Fruit fly (Drosophila melanogaster) whole organism, prepupa: ENCODE data around the gene CG12099.

Source experiments
- CG10631 ChIP-seq: fragments of 200-800 bp; sonication (Bioruptor generic); optimal IDR thresholded peaks from 2 replicates; lab custom pipeline; 2016; ENCODE audit warnings: missing biosample characterization, missing genetic modification characterization
- CG11294 ChIP-seq: fragments of 200-800 bp; sonication (Bioruptor generic); IDR thresholded peaks from 2 replicates; pipeline ENCODE4 v1.3.6; 2022; ENCODE audit warnings: missing biosample characterization, missing genetic modification characterization
- CG11762 ChIP-seq: fragments of 200-800 bp; sonication (Bioruptor generic); optimal IDR thresholded peaks from 3 replicates; lab custom pipeline; 2016; ENCODE audit warnings: missing biosample characterization, missing genetic modification characterization; ENCODE audit not compliant: insufficient read depth
- CG11902 ChIP-seq: fragments of 200-800 bp; sonication (Bioruptor generic); optimal IDR thresholded peaks from 3 replicates; lab custom pipeline; 2016; ENCODE audit warnings: missing biosample characterization, missing genetic modification characterization
- CG15336 ChIP-seq: fragments of 200-800 bp; sonication (Bioruptor generic); IDR thresholded peaks from 2 replicates; pipeline ENCODE4 v1.3.6; 2022; ENCODE audit warnings: missing biosample characterization, missing genetic modification characterization
- CG1621 ChIP-seq: fragments of 200-800 bp; sonication (Bioruptor generic); optimal IDR thresholded peaks from 3 replicates; lab custom pipeline; 2018; ENCODE audit warnings: missing biosample characterization, mild to moderate bottlenecking, missing genetic modification characterization
- CG16779 ChIP-seq: fragments of 200-800 bp; sonication (Bioruptor generic); optimal IDR thresholded peaks from 3 replicates; lab custom pipeline; 2017; ENCODE audit warnings: missing biosample characterization, mild to moderate bottlenecking, missing genetic modification characterization
- CG3032 ChIP-seq: fragments of 200-800 bp; optimal IDR thresholded peaks from 2 replicates; lab custom pipeline; 2019; ENCODE audit warnings: missing biosample characterization, mild to moderate bottlenecking, missing genetic modification characterization, moderate library complexity
- CG32006 ChIP-seq: fragments of 200-800 bp; sonication (Bioruptor generic); optimal IDR thresholded peaks from 3 replicates; lab custom pipeline; 2017; ENCODE audit warnings: missing biosample characterization, mild to moderate bottlenecking, missing genetic modification characterization
- CG34406 ChIP-seq: fragments of 200-800 bp; sonication (Bioruptor generic); optimal IDR thresholded peaks from 3 replicates; lab custom pipeline; 2016; ENCODE audit warnings: missing biosample characterization, missing genetic modification characterization
- CG3919 ChIP-seq: fragments of 200-800 bp; sonication (Bioruptor generic); optimal IDR thresholded peaks from 3 replicates; lab custom pipeline; 2016; ENCODE audit warnings: missing biosample characterization, missing genetic modification characterization
- CG4318 ChIP-seq: fragments of 200-800 bp; sonication (Bioruptor generic); optimal IDR thresholded peaks from 3 replicates; lab custom pipeline; 2017; ENCODE audit warnings: missing biosample characterization, mild to moderate bottlenecking, missing genetic modification characterization
- CG6163 ChIP-seq: fragments of 200-800 bp; sonication (Bioruptor generic); IDR thresholded peaks from 3 replicates; pipeline ENCODE4 v1.3.6; 2022; ENCODE audit warnings: missing biosample characterization, missing genetic modification characterization
- CG6276 ChIP-seq: fragments of 200-800 bp; sonication (Bioruptor generic); optimal IDR thresholded peaks from 2 replicates; lab custom pipeline; 2017; ENCODE audit warnings: missing biosample characterization, mild to moderate bottlenecking, missing genetic modification characterization
- CG6792 ChIP-seq: fragments of 200-800 bp; sonication (Bioruptor generic); optimal IDR thresholded peaks from 3 replicates; lab custom pipeline; 2016; ENCODE audit warnings: missing biosample characterization, missing genetic modification characterization
- CG6808 ChIP-seq: fragments of 200-800 bp; sonication (Bioruptor generic); optimal IDR thresholded peaks from 3 replicates; lab custom pipeline; 2017; ENCODE audit warnings: missing biosample characterization, missing genetic modification characterization, mild to moderate bottlenecking, moderate library complexity, missing genetic modification reagents
- CG8119 ChIP-seq: fragments of 200-800 bp; sonication (Bioruptor generic); IDR thresholded peaks from 3 replicates; pipeline ENCODE4 v1.3.6; 2022; ENCODE audit warnings: missing biosample characterization, missing genetic modification characterization
- CG8319 ChIP-seq: fragments of 200-800 bp; sonication (Bioruptor generic); optimal IDR thresholded peaks from 3 replicates; lab custom pipeline; 2016; ENCODE audit warnings: missing biosample characterization, missing genetic modification characterization
- CG9139 ChIP-seq: fragments of 200-800 bp; sonication (Bioruptor generic); optimal IDR thresholded peaks from 3 replicates; lab custom pipeline; 2017; ENCODE audit warnings: missing biosample characterization, mild to moderate bottlenecking, missing genetic modification characterization
- Eip75B ChIP-seq: fragments of 200-800 bp; sonication (Bioruptor generic); optimal IDR thresholded peaks from 3 replicates; lab custom pipeline; 2016; ENCODE audit warnings: missing biosample characterization, missing genetic modification characterization
- Eip78C ChIP-seq: fragments of 200-800 bp; sonication (Bioruptor generic); peaks from one replicate; lab custom pipeline; 2016; ENCODE audit warnings: missing biosample characterization, missing genetic modification characterization
- Eip93F ChIP-seq: fragments of 200-800 bp; sonication (Bioruptor generic); optimal IDR thresholded peaks from 2 replicates; lab custom pipeline; 2016; ENCODE audit warnings: missing biosample characterization, mild to moderate bottlenecking, missing genetic modification characterization
- Gug ChIP-seq: fragments of 200-800 bp; sonication (Bioruptor generic); IDR thresholded peaks from 2 replicates; pipeline ENCODE4 v1.3.6; 2022; ENCODE audit warnings: missing biosample characterization, missing genetic modification characterization
- Hr38 ChIP-seq: sonication (Bioruptor generic); optimal IDR thresholded peaks from 2 replicates; lab custom pipeline; 2016; ENCODE audit warnings: missing biosample characterization, missing genetic modification characterization
- Hr39 ChIP-seq: fragments of 200-800 bp; sonication (Bioruptor generic); optimal IDR thresholded peaks from 2 replicates; lab custom pipeline; 2016; ENCODE audit warnings: missing biosample characterization, missing genetic modification characterization
- Hr4 ChIP-seq: fragments of 200-800 bp; sonication (Bioruptor generic); optimal IDR thresholded peaks from 3 replicates; lab custom pipeline; 2016; ENCODE audit warnings: missing biosample characterization, missing genetic modification characterization
- Lpt ChIP-seq: fragments of 200-800 bp; sonication (Bioruptor generic); optimal IDR thresholded peaks from 3 replicates; lab custom pipeline; 2016; ENCODE audit warnings: missing biosample characterization, missing genetic modification characterization
- Met ChIP-seq: fragments of 200-800 bp; sonication (Bioruptor generic); optimal IDR thresholded peaks from 3 replicates; lab custom pipeline; 2016; ENCODE audit warnings: missing biosample characterization, missing genetic modification characterization
- OdsH ChIP-seq: fragments of 200-800 bp; sonication (Bioruptor generic); optimal IDR thresholded peaks from 3 replicates; lab custom pipeline; 2016; ENCODE audit warnings: missing biosample characterization, missing genetic modification characterization
- Smox ChIP-seq: fragments of 200-800 bp; sonication (Bioruptor generic); optimal IDR thresholded peaks from 3 replicates; lab custom pipeline; 2016; ENCODE audit warnings: missing biosample characterization, missing genetic modification characterization
- Sox102F ChIP-seq: fragments of 200-800 bp; sonication (Bioruptor generic); optimal IDR thresholded peaks from 2 replicates; lab custom pipeline; 2016; ENCODE audit warnings: missing biosample characterization, mild to moderate bottlenecking, missing genetic modification characterization
- Sox14 ChIP-seq: fragments of 200-800 bp; sonication (Bioruptor generic); optimal IDR thresholded peaks from 3 replicates; lab custom pipeline; 2016; ENCODE audit warnings: missing biosample characterization, missing genetic modification characterization
- Sox15 ChIP-seq: fragments of 200-800 bp; sonication (Bioruptor generic); optimal IDR thresholded peaks from 3 replicates; lab custom pipeline; 2016; ENCODE audit warnings: missing biosample characterization, missing genetic modification characterization
- achi ChIP-seq: fragments of 200-800 bp; sonication (Bioruptor generic); optimal IDR thresholded peaks from 3 replicates; lab custom pipeline; 2016; ENCODE audit warnings: missing biosample characterization, missing genetic modification characterization
- acj6 ChIP-seq: fragments of 200-800 bp; sonication (Bioruptor generic); optimal IDR thresholded peaks from 3 replicates; lab custom pipeline; 2016; ENCODE audit warnings: missing biosample characterization, missing genetic modification characterization
- cyc ChIP-seq: fragments of 200-800 bp; sonication (Bioruptor generic); optimal IDR thresholded peaks from 3 replicates; lab custom pipeline; 2016; ENCODE audit warnings: missing biosample characterization, missing genetic modification characterization
- dac ChIP-seq: fragments of 200-800 bp; sonication (Bioruptor generic); optimal IDR thresholded peaks from 2 replicates; lab custom pipeline; 2017; ENCODE audit warnings: missing biosample characterization, mild to moderate bottlenecking, missing genetic modification characterization
- dsx ChIP-seq: fragments of 200-800 bp; optimal IDR thresholded peaks from 3 replicates; lab custom pipeline; 2019; ENCODE audit warnings: missing biosample characterization, mild to moderate bottlenecking, missing genetic modification characterization, moderate library complexity; ENCODE audit not compliant: poor library complexity, severe bottlenecking
- eg ChIP-seq: fragments of 200-800 bp; sonication (Bioruptor generic); IDR thresholded peaks from 3 replicates; pipeline ENCODE4 v1.3.6; 2022; ENCODE audit warnings: missing biosample characterization, missing genetic modification characterization
- esn ChIP-seq: fragments of 200-800 bp; sonication (Bioruptor generic); optimal IDR thresholded peaks from 2 replicates; lab custom pipeline; 2016; ENCODE audit warnings: missing biosample characterization, mild to moderate bottlenecking, missing genetic modification characterization, moderate library complexity
- fd59A ChIP-seq: fragments of 200-800 bp; sonication (Bioruptor generic); optimal IDR thresholded peaks from 2 replicates; lab custom pipeline; 2017; ENCODE audit warnings: missing biosample characterization, mild to moderate bottlenecking, missing genetic modification characterization, missing genetic modification reagents
- fd85E ChIP-seq: fragments of 200-800 bp; sonication (Bioruptor generic); optimal IDR thresholded peaks from 3 replicates; lab custom pipeline; 2016; ENCODE audit warnings: missing biosample characterization, missing genetic modification characterization
- fkh ChIP-seq: fragments of 200-800 bp; sonication (Bioruptor generic); optimal IDR thresholded peaks from 3 replicates; lab custom pipeline; 2017; ENCODE audit warnings: missing biosample characterization, mild to moderate bottlenecking, missing genetic modification characterization, moderate library complexity
- lz ChIP-seq: fragments of 200-800 bp; sonication (Bioruptor generic); optimal IDR thresholded peaks from 3 replicates; lab custom pipeline; 2016; ENCODE audit warnings: missing biosample characterization, missing genetic modification characterization
- net ChIP-seq: fragments of 200-800 bp; sonication (Bioruptor generic); optimal IDR thresholded peaks from 3 replicates; lab custom pipeline; 2016; ENCODE audit warnings: missing biosample characterization, missing genetic modification characterization
- pdm3 ChIP-seq: fragments of 200-800 bp; sonication (Bioruptor generic); optimal IDR thresholded peaks from 3 replicates; lab custom pipeline; 2016; ENCODE audit warnings: missing biosample characterization, missing genetic modification characterization
- salr ChIP-seq, 2 experiments: fragments of 200-800 bp; sonication (Bioruptor generic); optimal IDR thresholded peaks; 3 replicates each; lab custom pipeline; 2016 to 2018; ENCODE audit warnings: missing biosample characterization in 2 of 2, missing genetic modification characterization in 2 of 2, mild to moderate bottlenecking in 1 of 2
- spab ChIP-seq: fragments of 200-800 bp; sonication (Bioruptor generic); optimal IDR thresholded peaks from 2 replicates; lab custom pipeline; 2017; ENCODE audit warnings: missing biosample characterization, mild to moderate bottlenecking, missing genetic modification characterization, missing genetic modification reagents
- ss ChIP-seq, 2 experiments: fragments of 200-800 bp; sonication (Bioruptor generic); optimal IDR thresholded peaks; 2 replicates in 1 of 2; 3 replicates in 1 of 2; lab custom pipeline; 2017 to 2018; ENCODE audit warnings: mild to moderate bottlenecking in 2 of 2, missing biosample characterization in 2 of 2, missing genetic modification characterization in 2 of 2, moderate library complexity in 1 of 2
- svp ChIP-seq: fragments of 200-800 bp; sonication (Bioruptor generic); peaks from one replicate; lab custom pipeline; 2016; ENCODE audit warnings: missing biosample characterization, missing genetic modification characterization
- topi ChIP-seq: fragments of 200-800 bp; sonication (Bioruptor generic); optimal IDR thresholded peaks from 3 replicates; lab custom pipeline; 2016; ENCODE audit warnings: missing biosample characterization, missing genetic modification characterization
- vri ChIP-seq: fragments of 200-800 bp; sonication (Bioruptor generic); optimal IDR thresholded peaks from 3 replicates; lab custom pipeline; 2016; ENCODE audit warnings: missing biosample characterization, mild to moderate bottlenecking, missing genetic modification characterization

The CG12099 gene

DNA sequence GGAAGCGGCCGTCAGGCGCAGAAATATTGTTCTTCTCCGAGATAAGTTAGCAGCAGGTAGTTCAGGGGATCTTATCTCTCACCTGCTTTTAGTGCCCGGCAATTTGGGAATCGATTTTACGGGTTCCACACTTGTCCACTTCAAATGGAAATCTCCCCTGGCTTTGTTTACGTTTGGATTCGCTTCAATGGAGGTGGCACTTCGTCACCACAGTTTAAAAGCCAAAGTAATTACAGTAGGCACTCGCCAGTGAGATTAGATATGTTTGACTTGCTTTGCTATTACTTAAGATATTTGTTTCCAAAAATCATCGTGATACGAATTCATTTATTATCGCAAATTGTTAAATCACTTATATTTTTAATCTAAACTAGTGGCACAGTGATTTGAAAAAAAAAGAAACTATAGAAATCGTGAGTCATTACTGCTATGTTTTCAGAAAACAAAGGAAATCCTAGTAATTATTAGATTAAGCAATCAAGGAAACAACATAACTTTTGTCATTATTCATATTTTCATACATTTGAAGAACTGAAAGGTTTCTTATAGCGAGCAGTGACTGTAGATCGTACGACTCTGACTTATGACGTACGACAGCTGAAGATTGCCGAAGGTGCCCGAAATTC is 9.8 kb downstream of the CG12099 start:
- peak; percentile 65 for TF ChIP-seq acj6 (GFP tag; lab: Kevin White, UChicago)
- no peak for TF ChIP-seq fd85E (GFP tag; lab: Kevin White, UChicago)
- TF ChIP-seq Hr39 (GFP tag; lab: Kevin White, UChicago): peak; percentile 81
- TF ChIP-seq CG34406: peak; percentile 43
- TF ChIP-seq CG6808 (GFP tag; lab: Kevin White, UChicago): no peak
- no peak for TF ChIP-seq Hr38 (GFP tag; lab: Kevin White, UChicago)
- TF ChIP-seq Sox15 (GFP tag; lab: Kevin White, UChicago): peak; percentile 37
- no peak for TF ChIP-seq CG11902 (GFP tag; lab: Kevin White, UChicago)
- TF ChIP-seq lz (GFP tag; lab: Kevin White, UChicago): peak; percentile 82
- no peak for TF ChIP-seq OdsH (GFP tag; lab: Kevin White, UChicago)
- TF ChIP-seq Lpt: no peak
- TF ChIP-seq achi (GFP tag; lab: Kevin White, UChicago): no peak
- peak; percentile 50 for TF ChIP-seq Sox14 (GFP tag; lab: Kevin White, UChicago)
- peak; percentile 48 for TF ChIP-seq Hr4 (GFP tag; lab: Kevin White, UChicago)
- no peak for TF ChIP-seq CG3032 (tag; lab: Kevin White, UChicago)
- TF ChIP-seq net (GFP tag; lab: Kevin White, UChicago): no peak
- TF ChIP-seq cyc (GFP tag; lab: Kevin White, UChicago): peak; percentile 67
- peak; percentile 56 for TF ChIP-seq CG6792 (GFP tag; lab: Kevin White, UChicago)
- no peak for TF ChIP-seq salr (GFP tag; optimal IDR thresholded peaks at IDR 0.05; lab: Kevin White, UChicago)
- TF ChIP-seq CG4318 (GFP tag; lab: Kevin White, UChicago): no peak
- TF ChIP-seq CG3919 (GFP tag; lab: Kevin White, UChicago): no peak
- TF ChIP-seq Sox102F (GFP tag; lab: Kevin White, UChicago): peak; percentile 64
- TF ChIP-seq topi: peak; percentile 76
- no peak for TF ChIP-seq pdm3
- no peak for TF ChIP-seq CG16779
- TF ChIP-seq ss (GFP tag; optimal IDR thresholded peaks at IDR 0.05; lab: Kevin White, UChicago): no peak
- no peak for TF ChIP-seq CG10631 (GFP tag; lab: Kevin White, UChicago)
- TF ChIP-seq Met (GFP tag; lab: Kevin White, UChicago): peak; percentile 79
- no peak for TF ChIP-seq eg
- no peak for TF ChIP-seq CG15336 (GFP tag; lab: Robert Waterston, UW)
- no peak for TF ChIP-seq CG8319
- TF ChIP-seq spab (GFP tag; lab: Kevin White, UChicago): no peak
- peak; percentile 80 for TF ChIP-seq Eip78C (GFP tag; lab: Kevin White, UChicago)
- TF ChIP-seq CG1621 (tag; lab: Kevin White, UChicago): no peak
- no peak for TF ChIP-seq CG8119 (GFP tag; lab: Robert Waterston, UW)
- no peak for TF ChIP-seq dac
- no peak for TF ChIP-seq CG6276
- TF ChIP-seq Eip75B (GFP tag; lab: Kevin White, UChicago): peak; percentile 43
- TF ChIP-seq CG32006: peak; percentile 41
- no peak for TF ChIP-seq CG9139 (GFP tag; lab: Kevin White, UChicago)
- no peak for TF ChIP-seq CG11762 (GFP tag; lab: Kevin White, UChicago)
- TF ChIP-seq Smox: peak; percentile 72
- 0 out of 3 replicates have a peak, but pooled peaks have one; percentile 15 for TF ChIP-seq CG6163
- peak; percentile 95 for TF ChIP-seq svp (GFP tag; lab: Kevin White, UChicago)
- TF ChIP-seq vri (GFP tag; lab: Kevin White, UChicago): peak; percentile 58
- TF ChIP-seq Eip93F (GFP tag; lab: Kevin White, UChicago): peak; percentile 29
- no peak for TF ChIP-seq dsx (GFP tag; lab: Kevin White, UChicago)
- TF ChIP-seq CG11294 (GFP tag; lab: Robert Waterston, UW): no peak
- TF ChIP-seq esn: peak; percentile 86
- TF ChIP-seq fd59A (GFP tag; lab: Kevin White, UChicago): no peak
- TF ChIP-seq Gug (GFP tag; lab: Robert Waterston, UW): no peak
- peak; percentile 52 for TF ChIP-seq fkh (GFP tag; lab: Kevin White, UChicago)
